Worm (Caenorhabditis elegans): Measurements from ENCODE around the gene meg-1.

DNA sequence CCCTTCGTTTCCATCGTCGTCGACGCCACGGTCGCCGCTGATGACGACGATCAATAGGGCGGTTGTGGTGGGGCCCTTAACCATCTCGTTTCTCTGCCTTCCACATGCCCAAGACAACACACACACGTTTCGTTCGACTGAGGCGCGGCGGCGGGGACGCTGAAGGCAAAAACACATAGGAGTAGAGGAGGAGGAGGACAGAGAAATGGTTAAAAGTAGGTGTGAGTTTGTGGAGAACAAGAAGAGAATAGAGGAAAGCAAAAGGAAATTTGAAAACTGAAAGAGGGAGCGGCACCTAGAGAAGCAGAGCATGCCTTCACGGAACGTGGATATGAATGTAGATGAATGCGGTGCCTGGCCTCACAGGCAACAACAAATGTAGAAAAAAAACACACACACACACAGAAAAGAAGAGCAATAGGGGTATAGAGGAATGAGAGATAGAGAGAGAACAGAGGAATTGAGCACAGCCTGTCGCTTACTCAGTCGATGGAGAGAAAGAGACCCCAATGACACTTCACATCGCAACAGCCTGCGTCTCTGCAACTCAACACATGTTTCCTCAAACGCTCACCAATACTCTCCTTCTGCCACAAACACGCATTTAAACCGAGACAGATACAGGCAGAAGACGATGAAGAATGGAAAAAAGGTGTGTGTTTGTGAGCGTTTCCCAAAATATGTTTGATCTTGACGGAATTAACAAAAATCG lies 40.0 kb upstream of the meg-1 start:
- TF ChIP-seq pes-1 (GFP tag; IDR thresholded peaks at IDR 0.05): no peak
- TF ChIP-seq hnd-1 (tag; optimal IDR thresholded peaks at IDR 0.05): no peak
- no peak for TF ChIP-seq ama-1 (optimal IDR thresholded peaks at IDR 0.05)
- no peak for TF ChIP-seq flt-1 (GFP tag; IDR thresholded peaks at IDR 0.05)
- no peak for TF ChIP-seq hmbx-1 (tag; optimal IDR thresholded peaks at IDR 0.05)
- TF ChIP-seq tbx-37 (GFP tag; conservative IDR thresholded peaks at IDR 0.05): 0 out of 2 replicates have a peak, but pooled peaks have one; percentile 7
- TF ChIP-seq ceh-13 (GFP tag; optimal IDR thresholded peaks at IDR 0.05): no peak
- no peak for TF ChIP-seq B0310.2 (tag; optimal IDR thresholded peaks at IDR 0.05)
- no peak for TF ChIP-seq ceh-36 (tag; optimal IDR thresholded peaks at IDR 0.05)
- no peak for TF ChIP-seq sea-1 (GFP tag; conservative IDR thresholded peaks at IDR 0.05)
- no peak for TF ChIP-seq scrt-1 (GFP tag; IDR thresholded peaks at IDR 0.05)
- no peak for TF ChIP-seq aly-1 (tag; optimal IDR thresholded peaks at IDR 0.05)
- TF ChIP-seq tra-4 (tag; optimal IDR thresholded peaks at IDR 0.05): no peak

All from whole organism, early embryonic.